Fruit fly (Drosophila melanogaster): Measurements from ENCODE around the gene IPIP.

DNA sequence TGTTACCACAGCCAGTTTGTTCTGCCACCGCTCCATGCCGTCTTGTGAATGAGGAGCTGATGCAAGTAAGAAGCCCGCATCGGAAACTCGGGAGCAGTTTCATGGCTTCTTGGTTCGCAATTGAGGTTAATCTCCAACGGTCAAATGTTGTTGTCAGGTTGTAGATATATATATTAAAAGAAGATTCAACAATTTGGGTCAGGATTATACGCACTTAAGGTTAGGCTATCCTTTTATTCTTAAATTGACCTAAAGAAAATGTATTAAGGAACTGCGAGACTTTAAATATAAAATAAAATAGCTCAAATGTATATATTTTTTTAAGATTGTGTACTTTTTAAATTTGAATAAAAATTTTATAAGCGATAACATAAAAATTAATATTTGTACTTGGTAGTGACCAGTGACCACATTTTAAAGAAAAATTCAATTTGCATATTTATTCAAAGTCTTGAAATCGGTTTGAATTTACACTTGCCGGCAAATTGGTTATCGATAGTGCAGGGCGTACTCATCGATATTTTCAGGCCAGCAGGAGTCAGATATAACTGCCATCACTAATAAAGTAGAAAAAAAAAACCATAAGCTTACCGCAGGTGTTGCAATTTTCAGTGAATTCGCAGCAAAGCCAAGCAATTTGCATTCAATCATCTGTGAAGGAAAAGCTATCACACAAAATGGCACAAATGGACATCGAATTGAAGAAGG is 20.9 kb downstream of the IPIP start, which contains the start of the genes CG9150 and Pfdn1:
- TF ChIP-seq twi (tag; optimal IDR thresholded peaks at IDR 0.05) (no peak), gt (GFP tag; IDR thresholded peaks at IDR 0.05) (no peak), CG1602 (GFP tag; optimal IDR thresholded peaks at IDR 0.05) (no peak), dimm (GFP tag; IDR thresholded peaks at IDR 0.05) (no peak), Xrp1 (GFP tag; IDR thresholded peaks at IDR 0.05) (no peak), Fer1 (GFP tag; optimal IDR thresholded peaks at IDR 0.05) (peak; percentile 30), slp2 (GFP tag; optimal IDR thresholded peaks at IDR 0.05) (no peak)
